Worm (Caenorhabditis elegans): Measurements from ENCODE around the gene C13A2.4.

C13A2.4 gene

ce11 chrV:7234726-7235125 lies 44.5 kb upstream of the C13A2.4 start, which contains the start of gene C05C8.5:
Gene C05C8.5, minus strand, starts transcription at chrV:7234826.
- TF ChIP-seq nhr-10 (tag; optimal IDR thresholded peaks at IDR 0.05) (no peak), Y75B8A.6 (GFP tag; IDR thresholded peaks at IDR 0.05) (no peak), set-16 (GFP tag; IDR thresholded peaks at IDR 0.05) (no peak), ztf-11 (tag; optimal IDR thresholded peaks at IDR 0.05) (no peak), saeg-2 (GFP tag; IDR thresholded peaks at IDR 0.05) (no peak), D1046.2 (GFP tag; IDR thresholded peaks at IDR 0.05) (no peak), Y5F2A.4 (GFP tag; optimal IDR thresholded peaks at IDR 0.05) (no peak), hlh-30 (tag; optimal IDR thresholded peaks at IDR 0.05; ENCODE audit: insufficient read depth) (no peak), egl-43 (GFP tag; IDR thresholded peaks at IDR 0.05) (no peak), gei-8 (GFP tag; optimal IDR thresholded peaks at IDR 0.05) (no peak)

- TF ChIP-seq ama-1 (optimal IDR thresholded peaks at IDR 0.05) (no peak), aha-1 (tag) (peak; percentile 54)
These were observed 42.5 kb upstream of the C13A2.4 start for ce11 chrV:7236694-7237093.

DNA sequence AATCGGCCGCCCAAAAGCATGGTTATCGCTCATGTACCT lies 42.3 kb upstream of the C13A2.4 start, which contains the start of gene hpo-9:
TSS of gene hpo-9 (minus strand) at position 37 of the 39 bp plus-strand sequence.
- TF ChIP-seq mep-1 (tag; optimal IDR thresholded peaks at IDR 0.05), result no peak
- no peak for TF ChIP-seq ceh-28 (tag; optimal IDR thresholded peaks at IDR 0.05)

ce11 chrV:7237133-7237532 lies 42.1 kb upstream of the C13A2.4 start, which contains the start of gene hyls-1:
Gene hyls-1, plus strand, starts transcription at chrV:7237381.
- TF ChIP-seq nhr-25 (tag; optimal IDR thresholded peaks at IDR 0.05; ENCODE audit: borderline replicate concordance, insufficient read depth) (peak; percentile 69), spr-1 (tag; optimal IDR thresholded peaks at IDR 0.05) (peak; percentile 58), nhr-41 (GFP tag; IDR thresholded peaks at IDR 0.05) (no peak), spr-3 (GFP tag; optimal IDR thresholded peaks at IDR 0.05) (no peak), mdt-29 (GFP tag; IDR thresholded peaks at IDR 0.05) (no peak), zfp-2 (tag; optimal IDR thresholded peaks at IDR 0.05) (peak; percentile 27), nhr-237 (tag; optimal IDR thresholded peaks at IDR 0.05) (no peak), lin-39 (tag; optimal IDR thresholded peaks at IDR 0.05) (no peak), duxl-1 (tag; optimal IDR thresholded peaks at IDR 0.05; ENCODE audit: poor library complexity) (peak; percentile 66), fos-1 (tag; optimal IDR thresholded peaks at IDR 0.05) (no peak), madf-9 (GFP tag; conservative IDR thresholded peaks at IDR 0.05) (no peak), nhr-111 (GFP tag; optimal IDR thresholded peaks at IDR 0.05) (no peak), unc-62 (GFP tag; optimal IDR thresholded peaks at IDR 0.05 in 1 of 2) (peak in 1 of 2 experiments; percentile 92), unc-62 (tag; optimal IDR thresholded peaks at IDR 0.05) (no peak), mep-1 (tag; optimal IDR thresholded peaks at IDR 0.05) (peak; percentile 89), nhr-42 (GFP tag; IDR thresholded peaks at IDR 0.05) (0 out of 2 replicates have a peak, but pooled peaks have one; percentile 37), lir-3 (tag; optimal IDR thresholded peaks at IDR 0.05) (no peak), fkh-10 (GFP tag; optimal IDR thresholded peaks at IDR 0.05) (no peak), vab-7 (GFP tag; IDR thresholded peaks at IDR 0.05) (no peak), nhr-77 (tag; optimal IDR thresholded peaks at IDR 0.05) (peak; percentile 71), pqm-1 (tag; optimal IDR thresholded peaks at IDR 0.05) (no peak), aly-2 (tag; optimal IDR thresholded peaks at IDR 0.05) (no peak), ama-1 (optimal IDR thresholded peaks at IDR 0.05) (peak; percentile 27), dpl-1 (GFP tag; optimal IDR thresholded peaks at IDR 0.05) (peak; percentile 93), F37D6.2 (tag; optimal IDR thresholded peaks at IDR 0.05) (peak; percentile 37), lin-13 (GFP tag; optimal IDR thresholded peaks at IDR 0.05) (peak; percentile 65), hlh-11 (tag; optimal IDR thresholded peaks at IDR 0.05) (peak; percentile 50), snpc-4 (tag; optimal IDR thresholded peaks at IDR 0.05) (no peak), zag-1 (tag; optimal IDR thresholded peaks at IDR 0.05) (no peak), cey-2 (tag; optimal IDR thresholded peaks at IDR 0.05; ENCODE audit: borderline replicate concordance, insufficient read depth) (no peak), set-16 (GFP tag; IDR thresholded peaks at IDR 0.05) (no peak), aha-1 (tag) (peak; percentile 89), daf-19 (GFP tag; conservative IDR thresholded peaks at IDR 0.05) (no peak), R02D3.7 (tag; optimal IDR thresholded peaks at IDR 0.05) (no peak), daf-12 (tag; optimal IDR thresholded peaks at IDR 0.05) (no peak), zfp-3 (GFP tag; conservative IDR thresholded peaks at IDR 0.05) (0 out of 2 replicates have a peak, but pooled peaks have one; percentile 37), lin-38 (GFP tag; IDR thresholded peaks at IDR 0.05) (peak; percentile 97), saeg-2 (GFP tag; IDR thresholded peaks at IDR 0.05) (no peak), egl-43 (GFP tag; IDR thresholded peaks at IDR 0.05) (no peak), dmd-9 (GFP tag; IDR thresholded peaks at IDR 0.05) (no peak)

Data from whole organism, L4 larva.